Worm (Caenorhabditis elegans) whole organism, L3 larva: ENCODE results near the gene aptf-3.

ENCODE experiments used
- R02D3.7 ChIP-seq: fragments of 150-350 bp; optimal IDR thresholded peaks from 2 replicates; lab custom pipeline; 2014; ENCODE audit warnings: missing biosample characterization, missing genetic modification characterization
- ZK546.5 ChIP-seq: sonication (generic microtip); optimal IDR thresholded peaks from 2 replicates; lab custom pipeline; 2017; ENCODE audit warnings: missing biosample characterization, missing genetic modification characterization
- aly-2 ChIP-seq: fragments of 150-350 bp; optimal IDR thresholded peaks from 2 replicates; lab custom pipeline; 2014; ENCODE audit warnings: missing biosample characterization, missing genetic modification characterization
- ama-1 ChIP-seq: fragments of 150-350 bp; optimal IDR thresholded peaks from 2 replicates; lab custom pipeline; 2018
- ceh-16 ChIP-seq: sonication (generic microtip); optimal IDR thresholded peaks from 2 replicates; lab custom pipeline; 2017; ENCODE audit warnings: missing biosample characterization, missing genetic modification characterization
- ceh-28 ChIP-seq: fragments of 150-350 bp; optimal IDR thresholded peaks from 2 replicates; lab custom pipeline; 2014; ENCODE audit warnings: missing biosample characterization, missing genetic modification reagents, missing genetic modification characterization
- ceh-82 ChIP-seq: fragments of 150-350 bp; optimal IDR thresholded peaks from 2 replicates; lab custom pipeline; 2014; ENCODE audit warnings: missing biosample characterization, missing genetic modification characterization
- ceh-9 ChIP-seq: sonication (generic microtip); optimal IDR thresholded peaks from 2 replicates; lab custom pipeline; 2018; ENCODE audit warnings: missing biosample characterization, missing genetic modification characterization
- daf-12 ChIP-seq: fragments of 150-350 bp; optimal IDR thresholded peaks from 2 replicates; lab custom pipeline; 2014; ENCODE audit warnings: missing biosample characterization, missing genetic modification reagents, missing genetic modification characterization
- egl-27 ChIP-seq: sonication (generic microtip); optimal IDR thresholded peaks from 4 replicates; lab custom pipeline; 2017; ENCODE audit warnings: missing biosample characterization, missing genetic modification reagents, missing genetic modification characterization
- egl-5 ChIP-seq: fragments of 150-350 bp; optimal IDR thresholded peaks from 2 replicates; lab custom pipeline; 2017; ENCODE audit warnings: missing biosample characterization, missing genetic modification reagents, missing genetic modification characterization, inconsistent platforms
- elt-1 ChIP-seq: fragments of 150-350 bp; optimal IDR thresholded peaks from 2 replicates; lab custom pipeline; 2014; ENCODE audit warnings: missing biosample characterization, missing genetic modification characterization
- elt-2 ChIP-seq: sonication (generic microtip); optimal IDR thresholded peaks from 2 replicates; lab custom pipeline; 2016; ENCODE audit warnings: missing genetic modification reagents, mild to moderate bottlenecking, missing genetic modification characterization, missing compliant biosample characterization
- elt-3 ChIP-seq, 3 experiments: fragments of 150-350 bp in 1 of 3; sonication (generic microtip) in 2 of 3; optimal IDR thresholded peaks; 2 replicates in 2 of 3; 4 replicates in 1 of 3; lab custom pipeline; 2014 to 2017; ENCODE audit warnings: missing biosample characterization in 3 of 3, missing genetic modification characterization in 3 of 3
- eor-1 ChIP-seq, 2 experiments: fragments of 150-350 bp; optimal IDR thresholded peaks; 2 replicates each; lab custom pipeline; 2014 to 2018; ENCODE audit warnings: missing biosample characterization in 2 of 2, missing genetic modification characterization in 2 of 2
- fkh-10 ChIP-seq: sonication (generic microtip); optimal IDR thresholded peaks from 2 replicates; lab custom pipeline; 2017; ENCODE audit warnings: missing biosample characterization, missing genetic modification reagents, missing genetic modification characterization
- fkh-2 ChIP-seq: fragments of 150-350 bp; optimal IDR thresholded peaks from 2 replicates; lab custom pipeline; 2014; ENCODE audit warnings: missing biosample characterization, missing genetic modification reagents, missing genetic modification characterization
- fos-1 ChIP-seq: fragments of 150-350 bp; optimal IDR thresholded peaks from 2 replicates; lab custom pipeline; 2014; ENCODE audit warnings: missing biosample characterization, missing genetic modification characterization
- hmg-11 ChIP-seq: sonication (generic microtip); optimal IDR thresholded peaks from 2 replicates; lab custom pipeline; 2016; ENCODE audit warnings: missing genetic modification characterization, missing compliant biosample characterization
- jun-1 ChIP-seq: fragments of 150-350 bp; optimal IDR thresholded peaks from 2 replicates; lab custom pipeline; 2014; ENCODE audit warnings: missing biosample characterization, missing genetic modification reagents, missing genetic modification characterization
- lin-15B ChIP-seq: fragments of 150-350 bp; optimal IDR thresholded peaks from 2 replicates; lab custom pipeline; 2014; ENCODE audit warnings: missing biosample characterization, missing genetic modification characterization
- lin-39 ChIP-seq: fragments of 150-350 bp; optimal IDR thresholded peaks from 2 replicates; lab custom pipeline; 2018; ENCODE audit warnings: missing biosample characterization, missing genetic modification reagents, missing genetic modification characterization
- mdl-1 ChIP-seq: fragments of 150-350 bp; optimal IDR thresholded peaks from 2 replicates; lab custom pipeline; 2014; ENCODE audit warnings: missing biosample characterization, missing genetic modification characterization
- mml-1 ChIP-seq: fragments of 150-350 bp; sonication (generic microtip); optimal IDR thresholded peaks from 3 replicates; lab custom pipeline; 2014; ENCODE audit warnings: missing biosample characterization, missing genetic modification characterization
- nfya-1 ChIP-seq: sonication (generic microtip); optimal IDR thresholded peaks from 2 replicates; lab custom pipeline; 2017; ENCODE audit warnings: missing genetic modification characterization, mild to moderate bottlenecking, missing compliant biosample characterization, antibody characterized with exemption, moderate library complexity; ENCODE audit not compliant: insufficient read depth
- nhr-11 ChIP-seq: fragments of 150-350 bp; optimal IDR thresholded peaks from 2 replicates; lab custom pipeline; 2014; ENCODE audit warnings: missing biosample characterization, missing genetic modification characterization
- nhr-12 ChIP-seq: fragments of 150-350 bp; optimal IDR thresholded peaks from 2 replicates; lab custom pipeline; 2014; ENCODE audit warnings: missing biosample characterization, missing genetic modification characterization
- nhr-23 ChIP-seq: fragments of 150-350 bp; optimal IDR thresholded peaks from 2 replicates; lab custom pipeline; 2014; ENCODE audit warnings: missing biosample characterization, missing genetic modification reagents, missing genetic modification characterization
- nhr-237 ChIP-seq: fragments of 150-350 bp; optimal IDR thresholded peaks from 2 replicates; lab custom pipeline; 2014; ENCODE audit warnings: missing biosample characterization, missing genetic modification characterization
- nhr-25 ChIP-seq: sonication (generic microtip); optimal IDR thresholded peaks from 2 replicates; lab custom pipeline; 2017; ENCODE audit warnings: missing biosample characterization, missing genetic modification characterization
- nhr-28 ChIP-seq: fragments of 150-350 bp; optimal IDR thresholded peaks from 2 replicates; lab custom pipeline; 2014; ENCODE audit warnings: missing biosample characterization, missing genetic modification characterization
- nhr-43 ChIP-seq: sonication (generic microtip); optimal IDR thresholded peaks from 2 replicates; lab custom pipeline; 2016; ENCODE audit warnings: mild to moderate bottlenecking, missing genetic modification characterization, missing compliant biosample characterization; ENCODE audit not compliant: poor library complexity, severe bottlenecking
- nhr-67 ChIP-seq: fragments of 150-350 bp; optimal IDR thresholded peaks from 2 replicates; lab custom pipeline; 2014; ENCODE audit warnings: missing biosample characterization, missing genetic modification characterization
- nhr-76 ChIP-seq: fragments of 150-350 bp; sonication (generic microtip); optimal IDR thresholded peaks from 5 replicates; lab custom pipeline; 2014; ENCODE audit warnings: missing biosample characterization, missing genetic modification characterization
- nhr-77 ChIP-seq: fragments of 150-350 bp; optimal IDR thresholded peaks from 2 replicates; lab custom pipeline; 2014; ENCODE audit warnings: missing biosample characterization, missing genetic modification characterization
- pha-4 ChIP-seq: fragments of 150-350 bp; optimal IDR thresholded peaks from 2 replicates; lab custom pipeline; 2014; ENCODE audit warnings: missing biosample characterization, missing genetic modification reagents, missing genetic modification characterization
- pqm-1 ChIP-seq: fragments of 150-350 bp; optimal IDR thresholded peaks from 2 replicates; lab custom pipeline; 2017; ENCODE audit warnings: missing biosample characterization, missing genetic modification characterization, inconsistent platforms
- sea-2 ChIP-seq: fragments of 150-350 bp; sonication (generic microtip); optimal IDR thresholded peaks from 4 replicates; lab custom pipeline; 2014; ENCODE audit warnings: missing biosample characterization, missing genetic modification reagents, missing genetic modification characterization
- skn-1 ChIP-seq: fragments of 150-350 bp; optimal IDR thresholded peaks from 2 replicates; lab custom pipeline; 2014; ENCODE audit warnings: missing biosample characterization, missing genetic modification characterization
- snpc-4 ChIP-seq: fragments of 150-350 bp; optimal IDR thresholded peaks from 2 replicates; lab custom pipeline; 2014; ENCODE audit warnings: missing biosample characterization, missing genetic modification characterization
- tbx-2 ChIP-seq: sonication (generic microtip); optimal IDR thresholded peaks from 2 replicates; lab custom pipeline; 2016; ENCODE audit warnings: mild to moderate bottlenecking, missing genetic modification characterization, missing compliant biosample characterization
- unc-39 ChIP-seq: sonication (generic microtip); optimal IDR thresholded peaks from 4 replicates; lab custom pipeline; 2017; ENCODE audit warnings: missing biosample characterization, missing genetic modification characterization
- unc-62 ChIP-seq: fragments of 150-350 bp; sonication (generic microtip); optimal IDR thresholded peaks from 4 replicates; lab custom pipeline; 2014; ENCODE audit warnings: missing biosample characterization, missing genetic modification reagents, missing genetic modification characterization
- zag-1 ChIP-seq: fragments of 150-350 bp; optimal IDR thresholded peaks from 2 replicates; lab custom pipeline; 2014; ENCODE audit warnings: missing biosample characterization, missing genetic modification characterization
- ztf-11 ChIP-seq: fragments of 150-350 bp; optimal IDR thresholded peaks from 2 replicates; lab custom pipeline; 2014; ENCODE audit warnings: missing biosample characterization, missing genetic modification characterization
- ztf-4 ChIP-seq: fragments of 150-350 bp; optimal IDR thresholded peaks from 2 replicates; lab custom pipeline; 2014; ENCODE audit warnings: missing biosample characterization, missing genetic modification characterization

Gene aptf-3

ce11 chrII:8568234-8568969 lies 25.6 kb upstream of the aptf-3 start:
- TF ChIP-seq ceh-9 (tag; lab: Kevin White, UChicago) = no peak
- no peak for TF ChIP-seq ztf-4 (tag; lab: Kevin White, UChicago)
- TF ChIP-seq ceh-16 = no peak
- no peak for TF ChIP-seq hmg-11 (tag; lab: Kevin White, UChicago)
- TF ChIP-seq egl-27 = no peak
- TF ChIP-seq R02D3.7 (tag; lab: Kevin White, UChicago) = no peak
- TF ChIP-seq jun-1 = no peak
- TF ChIP-seq fkh-2 = no peak
- no peak for TF ChIP-seq lin-15B (tag; lab: Kevin White, UChicago)
- TF ChIP-seq ceh-82 (tag; lab: Kevin White, UChicago) = no peak
- TF ChIP-seq nhr-23 = no peak
- TF ChIP-seq fkh-10 (GFP tag; lab: Kevin White, UChicago) = no peak
- no peak for TF ChIP-seq nhr-11 (tag; lab: Kevin White, UChicago)
- no peak for TF ChIP-seq fos-1
- TF ChIP-seq unc-39 (tag; lab: Kevin White, UChicago) = no peak
- TF ChIP-seq eor-1 (tag; optimal IDR thresholded peaks at IDR 0.05; lab: Kevin White, UChicago) = no peak
- no peak for TF ChIP-seq sea-2 (GFP tag; lab: Kevin White, UChicago)
- no peak for TF ChIP-seq elt-2 (tag; lab: Kevin White, UChicago)
- no peak for TF ChIP-seq elt-3 (tag; optimal IDR thresholded peaks at IDR 0.05; lab: Kevin White, UChicago)
- TF ChIP-seq nhr-43 (tag; lab: Kevin White, UChicago) = no peak

DNA sequence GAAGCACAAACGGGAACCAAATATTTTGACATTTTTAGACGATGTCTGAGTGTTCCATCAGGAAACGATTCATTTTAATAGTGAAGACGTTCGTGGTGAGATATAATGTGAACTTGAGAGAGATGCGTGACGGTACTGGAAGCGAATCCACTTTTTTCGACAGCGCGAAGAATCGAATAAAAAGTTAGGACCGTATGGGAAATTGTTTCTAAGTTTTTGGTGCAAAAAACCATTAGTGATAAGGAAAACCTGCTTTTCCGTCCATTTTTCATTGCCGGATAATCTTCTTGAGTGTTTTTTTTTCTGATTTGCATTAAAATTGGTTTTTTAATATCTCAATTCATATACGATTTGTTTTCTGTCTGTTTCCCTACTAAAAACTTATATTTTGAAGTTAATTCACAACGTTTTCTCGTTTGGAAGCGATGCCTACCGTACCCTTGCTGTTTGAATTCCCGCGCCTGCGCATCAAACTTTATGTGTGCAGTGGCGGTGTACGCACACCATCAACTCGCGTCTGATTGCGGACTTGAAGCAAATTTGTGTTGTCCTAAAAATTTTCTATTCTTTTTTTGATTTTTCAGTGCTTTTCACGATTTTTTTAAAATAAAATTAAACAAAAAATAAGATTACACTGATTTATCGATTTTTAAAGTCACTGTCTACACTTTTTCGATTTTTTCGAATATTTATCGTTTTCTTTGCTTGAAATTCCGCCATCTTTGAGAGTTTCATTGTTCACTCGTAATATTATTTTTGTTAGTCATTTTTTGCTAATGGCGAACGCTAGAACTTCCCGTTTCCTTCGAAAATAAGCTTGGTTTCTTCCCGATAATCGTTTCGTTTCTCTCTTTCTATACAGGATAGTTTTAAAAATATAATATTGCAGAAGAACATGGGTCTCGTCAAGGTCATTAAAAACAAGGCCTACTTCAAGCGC lies 24.7 kb upstream of the aptf-3 start, which contains the start of the genes col-38 and rpl-5:
Gene col-38, minus strand, starts transcription at position 51 of the 940 bp plus-strand sequence.
Gene rpl-5, plus strand, starts transcription at position 890 of the 940 bp plus-strand sequence.
- TF ChIP-seq egl-27 (no peak), egl-5 (peak; percentile 87), nhr-25 (tag; lab: Kevin White, UChicago) (peak; percentile 94), snpc-4 (tag; lab: Kevin White, UChicago) (peak; percentile 78), ZK546.5 (tag; lab: Kevin White, UChicago) (peak; percentile 84), tbx-2 (tag; lab: Kevin White, UChicago) (peak; percentile 38), aly-2 (tag; lab: Kevin White, UChicago) (no peak), nfya-1 (peak; percentile 97), ceh-16 (no peak), ceh-28 (peak; percentile 64), lin-39 (tag; lab: Kevin White, UChicago) (peak; percentile 93), mdl-1 (tag; lab: Kevin White, UChicago) (no peak), nhr-67 (tag; lab: Kevin White, UChicago) (no peak), nhr-28 (tag; lab: Kevin White, UChicago) (no peak), nhr-43 (tag; lab: Kevin White, UChicago) (peak; percentile 66), nhr-12 (no peak), elt-1 (tag; lab: Kevin White, UChicago) (peak; percentile 23), mml-1 (tag; lab: Kevin White, UChicago) (no peak), ceh-9 (tag; lab: Kevin White, UChicago) (no peak), fkh-10 (GFP tag; lab: Kevin White, UChicago) (peak; percentile 83), R02D3.7 (tag; lab: Kevin White, UChicago) (peak; percentile 73), eor-1 (tag; optimal IDR thresholded peaks at IDR 0.05; lab: Kevin White, UChicago) (no peak), skn-1 (tag; lab: Kevin White, UChicago) (peak; percentile 78), jun-1 (peak; percentile 66), hmg-11 (tag; lab: Kevin White, UChicago) (peak; percentile 63), zag-1 (tag; lab: Kevin White, UChicago) (no peak), lin-15B (tag; lab: Kevin White, UChicago) (peak; percentile 97), elt-3 (tag; optimal IDR thresholded peaks at IDR 0.05; lab: Kevin White, UChicago) (no peak), nhr-77 (tag; lab: Kevin White, UChicago) (no peak), fos-1 (no peak), unc-39 (tag; lab: Kevin White, UChicago) (no peak), pqm-1 (peak; percentile 51), ztf-4 (tag; lab: Kevin White, UChicago) (peak; percentile 2), sea-2 (GFP tag; lab: Kevin White, UChicago) (no peak), ceh-82 (tag; lab: Kevin White, UChicago) (no peak), unc-62 (GFP tag; lab: Kevin White, UChicago) (peak; percentile 28), nhr-11 (tag; lab: Kevin White, UChicago) (peak; percentile 73), nhr-237 (tag; lab: Kevin White, UChicago) (no peak), ztf-11 (tag; lab: Kevin White, UChicago) (no peak), ama-1 (lab: Kevin White, UChicago) (peak; percentile 7), elt-2 (tag; lab: Kevin White, UChicago) (peak; percentile 72), nhr-76 (no peak), pha-4 (peak; percentile 99), daf-12 (tag; lab: Kevin White, UChicago) (no peak)
